Fruit fly (Drosophila melanogaster): Measurements from ENCODE around the gene scpr-B.
A peak's percentile ranks its signal among the peaks of the same experiment; 100 is the strongest.

The scpr-B gene

dm6 chr3R:11200885-11201421, 39.8 kb downstream of the scpr-B start (continued):
- peak; percentile 68 for TF ChIP-seq lz (GFP tag; optimal IDR thresholded peaks at IDR 0.05)
- peak; percentile 30 for TF ChIP-seq spab (GFP tag; optimal IDR thresholded peaks at IDR 0.05)
- TF ChIP-seq CG32006 (GFP tag; optimal IDR thresholded peaks at IDR 0.05) = peak; percentile 71
- TF ChIP-seq Smox (GFP tag; optimal IDR thresholded peaks at IDR 0.05) = peak; percentile 65
- TF ChIP-seq CG15336 (GFP tag; IDR thresholded peaks at IDR 0.05) = peak; percentile 66
- peak; percentile 59 for TF ChIP-seq achi (GFP tag; optimal IDR thresholded peaks at IDR 0.05)
- TF ChIP-seq cyc (GFP tag; optimal IDR thresholded peaks at IDR 0.05) = peak; percentile 53
- peak; percentile 56 for TF ChIP-seq CG31627 (GFP tag; optimal IDR thresholded peaks at IDR 0.05)
- peak; percentile 55 for TF ChIP-seq Ets96B (tag; optimal IDR thresholded peaks at IDR 0.05)
- no peak for TF ChIP-seq fd85E (GFP tag; optimal IDR thresholded peaks at IDR 0.05)
- TF ChIP-seq ss (GFP tag; optimal IDR thresholded peaks at IDR 0.05) = peak; percentile 23 to 62
- peak; percentile 67; the same call in 2 of the 3 replicates for TF ChIP-seq CG8119 (GFP tag; IDR thresholded peaks at IDR 0.05)
- peak; percentile 74 for TF ChIP-seq acj6 (GFP tag; optimal IDR thresholded peaks at IDR 0.05)
- TF ChIP-seq Hr39 (GFP tag; optimal IDR thresholded peaks at IDR 0.05) = peak; percentile 34
- peak; percentile 71; the same call in 1 of the 3 replicates for TF ChIP-seq CG6163 (GFP tag; IDR thresholded peaks at IDR 0.05)
- TF ChIP-seq CG6276 (GFP tag; optimal IDR thresholded peaks at IDR 0.05) = peak; percentile 42
- no peak for TF ChIP-seq Hr38 (GFP tag; optimal IDR thresholded peaks at IDR 0.05)
- TF ChIP-seq CG16779 (tag; optimal IDR thresholded peaks at IDR 0.05) = peak; percentile 47
- TF ChIP-seq CG4318 (GFP tag; optimal IDR thresholded peaks at IDR 0.05) = no peak
- TF ChIP-seq CG11762 (GFP tag; optimal IDR thresholded peaks at IDR 0.05; ENCODE audit: insufficient read depth) = peak; percentile 41
- peak; percentile 98 for TF ChIP-seq vri (GFP tag; optimal IDR thresholded peaks at IDR 0.05)
- TF ChIP-seq Sox14 (GFP tag; optimal IDR thresholded peaks at IDR 0.05) = peak; percentile 44
- TF ChIP-seq topi (GFP tag; optimal IDR thresholded peaks at IDR 0.05) = peak; percentile 68
- no peak for TF ChIP-seq CG6854 (GFP tag; optimal IDR thresholded peaks at IDR 0.05)
- peak; percentile 59 for TF ChIP-seq CG8632 (GFP tag; optimal IDR thresholded peaks at IDR 0.05)
- TF ChIP-seq CG7368 (GFP tag; optimal IDR thresholded peaks at IDR 0.05) = peak; percentile 53
- peak; percentile 61 for TF ChIP-seq Hr4 (GFP tag; optimal IDR thresholded peaks at IDR 0.05)
- TF ChIP-seq fd59A (GFP tag; optimal IDR thresholded peaks at IDR 0.05) = no peak
- no peak for TF ChIP-seq CG1621 (tag; optimal IDR thresholded peaks at IDR 0.05)
- peak; percentile 70 for TF ChIP-seq Sox102F (GFP tag; optimal IDR thresholded peaks at IDR 0.05)

dm6 chr3R:11200042-11200884, 40.5 kb downstream of the scpr-B start:
- no peak for TF ChIP-seq net (GFP tag; optimal IDR thresholded peaks at IDR 0.05)
- TF ChIP-seq fd59A (GFP tag; optimal IDR thresholded peaks at IDR 0.05) = no peak
- TF ChIP-seq svp (GFP tag) = peak; percentile 92
- peak; percentile 56 for TF ChIP-seq CG1621 (tag; optimal IDR thresholded peaks at IDR 0.05)
- peak; percentile 28; the same call in 1 of the 2 replicates for TF ChIP-seq CG11294 (GFP tag; IDR thresholded peaks at IDR 0.05)
- TF ChIP-seq CG3032 (tag; optimal IDR thresholded peaks at IDR 0.05) = no peak
- TF ChIP-seq lz (GFP tag; optimal IDR thresholded peaks at IDR 0.05) = no peak
- no peak for TF ChIP-seq CG6808 (GFP tag; optimal IDR thresholded peaks at IDR 0.05)
- no peak for TF ChIP-seq CG10631 (GFP tag; optimal IDR thresholded peaks at IDR 0.05)
- no peak for TF ChIP-seq achi (GFP tag; optimal IDR thresholded peaks at IDR 0.05)
- TF ChIP-seq Met (GFP tag; optimal IDR thresholded peaks at IDR 0.05) = no peak
- TF ChIP-seq vri (GFP tag; optimal IDR thresholded peaks at IDR 0.05) = peak; percentile 96
- TF ChIP-seq CG3919 (GFP tag; optimal IDR thresholded peaks at IDR 0.05) = no peak
- no peak for TF ChIP-seq Ets21C (GFP tag; optimal IDR thresholded peaks at IDR 0.05)
- TF ChIP-seq fd85E (GFP tag; optimal IDR thresholded peaks at IDR 0.05) = no peak
- no peak for TF ChIP-seq CG6276 (GFP tag; optimal IDR thresholded peaks at IDR 0.05)
- TF ChIP-seq CG10669 (GFP tag; optimal IDR thresholded peaks at IDR 0.05) = no peak
- no peak for TF ChIP-seq CG6792 (GFP tag; optimal IDR thresholded peaks at IDR 0.05)
- TF ChIP-seq Lpt (GFP tag; optimal IDR thresholded peaks at IDR 0.05) = peak; percentile 18
- no peak for TF ChIP-seq CG32006 (GFP tag; optimal IDR thresholded peaks at IDR 0.05)
- peak; percentile 38 for TF ChIP-seq dac (GFP tag; optimal IDR thresholded peaks at IDR 0.05)
- TF ChIP-seq CG4318 (GFP tag; optimal IDR thresholded peaks at IDR 0.05) = no peak
- TF ChIP-seq OdsH (GFP tag; optimal IDR thresholded peaks at IDR 0.05) = no peak
- TF ChIP-seq Hr38 (GFP tag; optimal IDR thresholded peaks at IDR 0.05) = no peak
- no peak for TF ChIP-seq Smox (GFP tag; optimal IDR thresholded peaks at IDR 0.05)

Measured in whole organism, prepupa.